Worm (Caenorhabditis elegans) whole organism, midembryonic: Measurements from ENCODE around the gene glp-1.
A peak's percentile ranks its signal among the peaks of the same experiment; 100 is the strongest.

ENCODE experiments used
- T22C8.4 ChIP-seq: fragments of 200-800 bp; sonication (Bioruptor generic); IDR thresholded peaks from 2 replicates; pipeline ENCODE4 v1.3.6; 2022; ENCODE audit warnings: missing genetic modification characterization, missing compliant biosample characterization
- cog-1 ChIP-seq: sonication (generic microtip); optimal IDR thresholded peaks from 2 replicates; lab custom pipeline; 2016; ENCODE audit warnings: missing genetic modification characterization, missing compliant biosample characterization
- flt-1 ChIP-seq: fragments of 200-800 bp; sonication (Bioruptor generic); IDR thresholded peaks from 2 replicates; pipeline ENCODE4 v1.3.6; 2022; ENCODE audit warnings: missing genetic modification characterization, missing compliant biosample characterization
- klf-2 ChIP-seq: fragments of 200-800 bp; sonication (Bioruptor generic); conservative IDR thresholded peaks from 2 replicates; pipeline ENCODE4 v1.3.6; 2022; ENCODE audit warnings: missing genetic modification reagents, missing genetic modification characterization, missing compliant biosample characterization
- med-1 ChIP-seq: sonication (generic microtip); optimal IDR thresholded peaks from 2 replicates; lab custom pipeline; 2017; ENCODE audit warnings: missing genetic modification characterization, mild to moderate bottlenecking, missing compliant biosample characterization, antibody characterized with exemption, missing genetic modification reagents; ENCODE audit not compliant: insufficient read depth
- ref-1 ChIP-seq: fragments of 200-800 bp; sonication (Bioruptor generic); conservative IDR thresholded peaks from 2 replicates; pipeline ENCODE4 v1.3.6; 2022; ENCODE audit warnings: missing genetic modification reagents, missing genetic modification characterization, missing compliant biosample characterization
- tab-1 ChIP-seq: fragments of 200-800 bp; sonication (Bioruptor generic); IDR thresholded peaks from 2 replicates; pipeline ENCODE4 v1.3.6; 2022; ENCODE audit warnings: missing genetic modification characterization, missing compliant biosample characterization
- ztf-23 ChIP-seq: fragments of 200-800 bp; sonication (Bioruptor generic); IDR thresholded peaks from 2 replicates; pipeline ENCODE4 v1.3.6; 2022; ENCODE audit warnings: missing genetic modification reagents, missing genetic modification characterization, missing compliant biosample characterization
- ztf-29 ChIP-seq: fragments of 200-800 bp; sonication (Bioruptor generic); IDR thresholded peaks from 2 replicates; pipeline ENCODE4 v1.3.6; 2022; ENCODE audit warnings: missing genetic modification reagents, missing genetic modification characterization, missing compliant biosample characterization

The glp-1 gene

DNA sequence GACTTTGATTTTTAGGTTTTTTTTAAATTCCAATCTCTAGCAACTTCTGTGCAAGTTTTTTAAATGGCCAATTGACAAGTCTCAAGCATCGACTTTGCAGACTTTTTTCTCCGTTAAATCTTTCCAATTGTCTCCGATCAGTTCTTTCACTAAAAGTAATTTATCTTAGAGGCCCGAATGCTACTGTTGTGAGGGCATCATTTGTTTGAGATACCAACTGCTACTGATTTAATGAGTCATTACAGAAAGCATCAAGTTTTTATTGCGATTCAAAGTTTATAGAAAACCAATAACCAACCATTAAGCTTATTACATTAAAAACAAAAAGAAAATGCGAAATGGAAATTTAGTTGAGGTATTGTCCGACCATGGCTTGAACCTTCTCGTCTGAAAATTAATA is 11.9 kb upstream of the glp-1 start:
- TF ChIP-seq med-1 (no peak), ztf-29 (GFP tag; lab: Robert Waterston, UW) (no peak), flt-1 (GFP tag; lab: Robert Waterston, UW) (no peak), tab-1 (no peak), T22C8.4 (GFP tag; lab: Robert Waterston, UW) (no peak), cog-1 (tag; lab: Kevin White, UChicago) (no peak), klf-2 (GFP tag; lab: Robert Waterston, UW) (no peak), ztf-23 (GFP tag; lab: Robert Waterston, UW) (no peak), ref-1 (no peak)

DNA sequence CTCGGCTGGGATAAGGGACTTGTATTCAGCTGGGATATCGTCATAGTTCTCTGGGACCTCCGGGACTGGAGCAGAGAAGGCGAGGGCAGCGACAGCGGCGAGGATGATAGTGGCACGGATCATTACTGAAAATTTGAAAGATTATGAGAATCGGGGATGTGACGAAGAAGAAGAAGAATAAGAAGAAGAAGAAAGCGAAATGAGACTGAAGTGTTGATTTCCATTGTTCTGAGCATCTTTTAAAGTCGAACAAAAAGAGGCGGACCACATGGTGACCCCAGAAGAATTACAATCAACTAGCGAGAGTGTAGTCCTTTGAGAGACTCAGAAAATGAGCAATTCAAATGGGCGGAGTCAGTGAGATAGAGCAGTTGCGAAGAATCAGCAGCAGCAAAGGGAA is 11.0 kb upstream of the glp-1 start, which contains the start of gene far-1:
far-1 (minus strand) TSS at position 125 of the 400 bp plus-strand sequence.
- TF ChIP-seq tab-1 (no peak), flt-1 (GFP tag; lab: Robert Waterston, UW) (no peak), cog-1 (tag; lab: Kevin White, UChicago) (no peak), klf-2 (GFP tag; lab: Robert Waterston, UW) (no peak), ref-1 (no peak), ztf-29 (GFP tag; lab: Robert Waterston, UW) (no peak), med-1 (no peak), T22C8.4 (GFP tag; lab: Robert Waterston, UW) (no peak), ztf-23 (GFP tag; lab: Robert Waterston, UW) (no peak)

DNA sequence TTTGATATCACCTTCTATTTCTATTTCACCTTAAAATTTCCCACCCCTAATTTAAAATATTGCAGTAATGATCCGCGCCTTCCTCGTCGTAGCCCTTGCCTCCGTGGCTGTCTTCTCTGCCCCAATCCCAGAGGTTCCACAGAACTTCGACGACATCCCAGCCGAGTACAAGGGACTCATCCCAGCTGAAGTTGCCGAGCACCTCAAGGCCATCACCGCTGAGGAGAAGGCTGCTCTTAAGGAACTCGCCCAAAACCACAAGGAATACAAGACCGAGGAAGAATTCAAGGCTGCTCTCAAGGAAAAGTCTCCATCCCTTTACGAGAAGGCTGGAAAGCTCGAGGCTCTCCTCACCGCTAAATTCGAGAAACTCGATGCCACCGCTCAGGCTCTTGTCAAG is 10.3 kb upstream of the glp-1 start, which contains the start of gene far-2:
far-2 (plus strand) TSS at position 66 of the 400 bp plus-strand sequence.
- no peak for TF ChIP-seq ztf-29 (GFP tag; lab: Robert Waterston, UW)
- no peak for TF ChIP-seq flt-1 (GFP tag; lab: Robert Waterston, UW)
- TF ChIP-seq ref-1: no peak
- no peak for TF ChIP-seq ztf-23 (GFP tag; lab: Robert Waterston, UW)
- TF ChIP-seq med-1: no peak
- TF ChIP-seq klf-2 (GFP tag; lab: Robert Waterston, UW): no peak
- no peak for TF ChIP-seq cog-1 (tag; lab: Kevin White, UChicago)
- TF ChIP-seq T22C8.4 (GFP tag; lab: Robert Waterston, UW): no peak
- no peak for TF ChIP-seq tab-1

DNA sequence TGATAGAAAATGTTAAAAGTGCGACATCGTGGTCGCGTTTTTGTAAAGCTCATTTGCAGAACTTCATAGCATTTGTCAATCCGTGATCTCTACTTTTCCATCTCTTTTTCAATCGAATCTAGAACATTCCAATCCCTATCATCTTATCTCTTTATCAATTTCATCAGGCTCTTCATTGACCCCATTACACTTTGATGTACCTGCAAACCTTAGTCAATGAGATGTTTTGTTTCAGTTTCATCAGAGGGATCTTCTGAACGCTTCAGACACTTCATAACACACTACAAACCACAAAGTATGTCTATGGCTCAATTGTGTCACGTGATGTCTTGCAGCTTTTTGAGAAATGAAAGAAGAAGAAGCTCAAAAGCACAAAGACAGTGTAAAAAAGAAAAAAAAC is 8.9 kb upstream of the glp-1 start:
- TF ChIP-seq ztf-23 (GFP tag; lab: Robert Waterston, UW) (no peak), tab-1 (no peak), ztf-29 (GFP tag; lab: Robert Waterston, UW) (no peak), ref-1 (no peak), klf-2 (GFP tag; lab: Robert Waterston, UW) (no peak), med-1 (no peak), T22C8.4 (GFP tag; lab: Robert Waterston, UW) (no peak), flt-1 (GFP tag; lab: Robert Waterston, UW) (no peak), cog-1 (tag; lab: Kevin White, UChicago) (no peak)

DNA sequence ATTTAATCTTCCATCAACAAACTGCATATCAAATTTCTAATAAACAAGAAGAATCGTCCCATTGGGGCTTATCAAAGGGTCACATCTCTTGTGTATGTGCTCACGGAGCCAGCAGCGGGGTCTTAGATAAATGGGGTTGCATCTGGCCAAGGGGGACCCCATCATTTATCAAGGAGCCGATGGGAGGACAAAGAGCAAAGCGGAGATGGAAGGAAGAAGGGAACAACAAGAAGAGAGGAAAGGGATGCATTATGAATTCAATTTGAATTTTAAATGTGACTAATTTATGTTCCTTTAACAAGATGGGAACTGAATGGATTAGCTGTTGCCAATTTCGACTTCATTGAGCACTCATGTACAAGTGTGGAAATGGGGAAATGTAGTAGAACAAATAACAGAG is 7.7 kb upstream of the glp-1 start:
- TF ChIP-seq cog-1 (tag; lab: Kevin White, UChicago): no peak
- TF ChIP-seq ztf-23 (GFP tag; lab: Robert Waterston, UW): 0 out of 2 replicates have a peak, but pooled peaks have one; percentile 33
- no peak for TF ChIP-seq klf-2 (GFP tag; lab: Robert Waterston, UW)
- no peak for TF ChIP-seq tab-1
- no peak for TF ChIP-seq T22C8.4 (GFP tag; lab: Robert Waterston, UW)
- no peak for TF ChIP-seq flt-1 (GFP tag; lab: Robert Waterston, UW)
- TF ChIP-seq ztf-29 (GFP tag; lab: Robert Waterston, UW): no peak
- TF ChIP-seq med-1: no peak
- TF ChIP-seq ref-1: no peak

DNA sequence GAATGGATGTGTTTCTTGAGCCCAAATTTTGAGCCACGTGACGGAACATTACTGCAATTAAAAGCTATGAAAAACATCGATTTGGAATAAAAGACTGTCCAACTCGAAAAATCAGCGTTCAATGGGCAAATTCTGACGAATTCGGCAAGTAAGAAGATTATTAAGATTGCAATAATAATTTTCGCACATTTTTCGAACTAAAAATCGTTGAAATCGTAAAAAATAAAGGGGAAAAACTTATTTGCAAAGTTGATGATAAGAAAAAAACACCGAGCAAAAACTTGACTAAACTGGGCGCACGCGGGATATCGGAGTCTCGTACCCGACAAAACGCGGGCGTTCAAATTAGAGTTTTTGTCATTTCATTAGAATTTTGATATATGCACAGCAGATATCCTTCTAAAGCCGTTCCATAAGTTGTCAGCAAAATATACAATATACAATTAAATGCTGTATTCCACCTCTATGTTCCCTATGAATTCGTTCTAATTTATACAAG is 2.7 kb upstream of the glp-1 start, which contains the start of the genes mccc-2 and mrpl-44:
mccc-2 (minus strand) TSS at position 51 of the 499 bp plus-strand sequence.
mrpl-44 (minus strand) TSS at position 51 of the 499 bp plus-strand sequence.
- TF ChIP-seq flt-1 (GFP tag; lab: Robert Waterston, UW) (no peak), klf-2 (GFP tag; lab: Robert Waterston, UW) (no peak), tab-1 (no peak), ref-1 (no peak), T22C8.4 (GFP tag; lab: Robert Waterston, UW) (no peak), ztf-23 (GFP tag; lab: Robert Waterston, UW) (no peak), ztf-29 (GFP tag; lab: Robert Waterston, UW) (no peak)

DNA sequence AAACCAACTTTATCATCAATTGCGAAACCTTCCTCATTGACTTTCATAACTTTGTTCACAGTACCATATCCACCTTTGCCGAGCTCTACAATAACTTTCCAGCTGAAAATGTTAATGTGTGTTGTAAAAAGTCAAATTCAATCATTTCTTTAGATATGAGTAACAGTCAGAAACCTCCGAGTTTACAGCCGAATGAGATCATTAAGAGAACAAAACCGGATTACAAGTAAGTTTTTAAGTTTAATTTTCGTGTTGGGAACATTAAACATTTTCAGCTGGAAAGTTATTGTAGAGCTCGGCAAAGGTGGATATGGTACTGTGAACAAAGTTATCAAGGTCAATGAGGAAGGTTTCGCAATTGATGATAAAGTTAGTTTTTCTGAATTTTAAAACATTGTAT is 9.2 kb downstream of the glp-1 start, which contains the start of gene ZK507.1:
ZK507.1 (minus strand) TSS at position 101 of the 400 bp plus-strand sequence.
- TF ChIP-seq flt-1 (GFP tag; lab: Robert Waterston, UW) (no peak), ztf-29 (GFP tag; lab: Robert Waterston, UW) (no peak), med-1 (no peak), ref-1 (no peak), ztf-23 (GFP tag; lab: Robert Waterston, UW) (no peak), T22C8.4 (GFP tag; lab: Robert Waterston, UW) (no peak), tab-1 (no peak), klf-2 (GFP tag; lab: Robert Waterston, UW) (no peak), cog-1 (tag; lab: Kevin White, UChicago) (no peak)

DNA sequence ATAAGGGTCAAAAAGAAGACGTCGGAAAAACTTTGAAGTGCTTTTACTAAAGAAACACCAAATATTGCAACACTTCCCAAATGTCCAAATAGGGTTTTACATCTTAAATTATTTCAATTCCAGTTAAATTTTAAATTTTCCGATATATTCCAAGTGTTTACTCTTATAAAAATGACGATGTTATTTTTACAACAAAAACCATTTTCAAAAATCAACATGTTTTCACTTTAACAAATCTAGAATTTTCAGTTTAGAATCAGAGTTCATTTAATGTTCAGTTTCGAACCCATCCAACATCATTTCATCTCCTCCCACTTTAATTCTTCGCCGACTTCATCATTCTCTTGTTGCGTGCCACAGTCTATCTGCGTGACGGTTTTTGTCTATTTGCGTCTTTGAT is 11.6 kb downstream of the glp-1 start, which contains the start of gene dos-1:
dos-1 (plus strand) TSS at position 301 of the 400 bp plus-strand sequence.
- TF ChIP-seq T22C8.4 (GFP tag; lab: Robert Waterston, UW) (no peak), flt-1 (GFP tag; lab: Robert Waterston, UW) (no peak), cog-1 (tag; lab: Kevin White, UChicago) (no peak), tab-1 (no peak), klf-2 (GFP tag; lab: Robert Waterston, UW) (no peak), ref-1 (no peak), med-1 (no peak), ztf-23 (GFP tag; lab: Robert Waterston, UW) (no peak), ztf-29 (GFP tag; lab: Robert Waterston, UW) (no peak)

DNA sequence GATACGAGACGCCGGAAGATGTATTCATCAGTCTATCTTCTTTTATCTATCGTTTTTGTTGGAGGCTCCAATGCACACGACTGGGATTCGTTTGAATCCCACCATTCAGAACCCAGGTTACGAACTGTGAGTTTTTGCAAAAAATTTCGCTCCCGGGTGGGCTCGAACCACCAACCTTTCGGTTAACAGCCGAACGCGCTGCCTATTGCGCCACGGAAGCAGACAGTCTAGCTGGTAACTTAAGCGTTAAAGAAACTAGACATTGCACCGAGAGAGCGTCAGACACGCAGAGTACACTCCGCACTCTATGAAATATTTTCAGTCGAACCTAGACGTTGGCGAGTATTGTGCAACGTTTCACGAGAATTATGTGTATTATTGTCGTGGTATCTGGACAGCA is 12.0 kb downstream of the glp-1 start:
- TF ChIP-seq flt-1 (GFP tag; lab: Robert Waterston, UW) (peak; percentile 92), T22C8.4 (GFP tag; lab: Robert Waterston, UW) (peak; percentile 72), med-1 (no peak), klf-2 (GFP tag; lab: Robert Waterston, UW) (0 out of 2 replicates have a peak, but pooled peaks have one; percentile 59), ref-1 (peak; percentile 62), tab-1 (peak; percentile 87), cog-1 (tag; lab: Kevin White, UChicago) (no peak), ztf-29 (GFP tag; lab: Robert Waterston, UW) (peak; percentile 40; the same call in 1 of the 2 replicates), ztf-23 (GFP tag; lab: Robert Waterston, UW) (peak; percentile 81)
